Fruit fly (Drosophila melanogaster): ENCODE data around the gene Culd.

The Culd gene

dm6 chr3L:8394944-8395343, 38.8 kb upstream of the Culd start (continued):
- no peak for TF ChIP-seq Adf1 (GFP tag; IDR thresholded peaks at IDR 0.05)
- TF ChIP-seq HHEX (GFP tag; optimal IDR thresholded peaks at IDR 0.05) = no peak
- no peak for TF ChIP-seq CoRest (tag; optimal IDR thresholded peaks at IDR 0.05)
- peak; percentile 12 for TF ChIP-seq HmgZ (tag; optimal IDR thresholded peaks at IDR 0.05)
- no peak for TF ChIP-seq Dll (GFP tag; IDR thresholded peaks at IDR 0.05; ENCODE audit: partially characterized antibody)
- TF ChIP-seq nerfin-2 (GFP tag; IDR thresholded peaks at IDR 0.05; ENCODE audit: partially characterized antibody) = peak; percentile 47; the same call in 1 of the 2 replicates
- no peak for TF ChIP-seq jing (GFP tag; optimal IDR thresholded peaks at IDR 0.05)
- TF ChIP-seq CG13287 (GFP tag; IDR thresholded peaks at IDR 0.05; ENCODE audit: partially characterized antibody) = peak; percentile 24; the same call in 1 of the 2 replicates
- no peak for TF ChIP-seq oc (tag; optimal IDR thresholded peaks at IDR 0.05)
- TF ChIP-seq CG8359 (GFP tag; optimal IDR thresholded peaks at IDR 0.05; ENCODE audit: borderline replicate concordance) = no peak
- no peak for TF ChIP-seq Gsc (GFP tag; IDR thresholded peaks at IDR 0.05)
- TF ChIP-seq Bgb (GFP tag; IDR thresholded peaks at IDR 0.05; ENCODE audit: partially characterized antibody) = peak; percentile 61
- no peak for TF ChIP-seq sug (tag; optimal IDR thresholded peaks at IDR 0.05)
- no peak for TF ChIP-seq CG14014 (GFP tag; IDR thresholded peaks at IDR 0.05)
- TF ChIP-seq Ada2b (GFP tag; IDR thresholded peaks at IDR 0.05) = no peak
- TF ChIP-seq ken (GFP tag; IDR thresholded peaks at IDR 0.05) = no peak
- TF ChIP-seq CG6683 (GFP tag; optimal IDR thresholded peaks at IDR 0.05) = no peak
- TF ChIP-seq CG10979 (tag; optimal IDR thresholded peaks at IDR 0.05) = no peak
- no peak for TF ChIP-seq CG12071 (GFP tag; optimal IDR thresholded peaks at IDR 0.05)
- no peak for TF ChIP-seq Atf3 (GFP tag; optimal IDR thresholded peaks at IDR 0.05)
- TF ChIP-seq Drgx (GFP tag; IDR thresholded peaks at IDR 0.05) = 0 out of 2 replicates have a peak, but pooled peaks have one; percentile 15
- no peak for TF ChIP-seq CG30431 (GFP tag; optimal IDR thresholded peaks at IDR 0.05)
- TF ChIP-seq HLH3B (GFP tag; IDR thresholded peaks at IDR 0.05) = no peak
- TF ChIP-seq CG1832 (GFP tag; optimal IDR thresholded peaks at IDR 0.05) = no peak
- TF ChIP-seq sens-2 (GFP tag; IDR thresholded peaks at IDR 0.05) = no peak
- TF ChIP-seq CG11723 (GFP tag; optimal IDR thresholded peaks at IDR 0.05) = no peak
- TF ChIP-seq Opbp (GFP tag; IDR thresholded peaks at IDR 0.05; ENCODE audit: partially characterized antibody) = peak; percentile 72
- no peak for TF ChIP-seq Atf-2 (GFP tag; optimal IDR thresholded peaks at IDR 0.05)
- peak; percentile 46; the same call in 1 of the 2 replicates for TF ChIP-seq bbx (GFP tag; IDR thresholded peaks at IDR 0.05; ENCODE audit: partially characterized antibody)
- TF ChIP-seq CrebB (tag; optimal IDR thresholded peaks at IDR 0.05) = no peak
- peak; percentile 25 for TF ChIP-seq CG1603 (tag; optimal IDR thresholded peaks at IDR 0.05)
- no peak for TF ChIP-seq Ravus (GFP tag; IDR thresholded peaks at IDR 0.05)
- no peak for TF ChIP-seq CG6254 (GFP tag; optimal IDR thresholded peaks at IDR 0.05)
- TF ChIP-seq fd102C (GFP tag; optimal IDR thresholded peaks at IDR 0.05) = no peak
- peak; percentile 40; the same call in 1 of the 2 replicates for TF ChIP-seq MBD-R2 (GFP tag; IDR thresholded peaks at IDR 0.05)
- no peak for TF ChIP-seq CG11696 (GFP tag; IDR thresholded peaks at IDR 0.05)
- TF ChIP-seq rib (GFP tag; IDR thresholded peaks at IDR 0.05) = peak; percentile 41; the same call in 1 of the 2 replicates
- no peak for TF ChIP-seq Hmr (GFP tag; optimal IDR thresholded peaks at IDR 0.05)
- no peak for TF ChIP-seq CG4328 (GFP tag; optimal IDR thresholded peaks at IDR 0.05)
- TF ChIP-seq CG1529 (GFP tag; optimal IDR thresholded peaks at IDR 0.05) = no peak
- no peak for TF ChIP-seq tin (GFP tag; optimal IDR thresholded peaks at IDR 0.05)
- no peak for TF ChIP-seq Usf (GFP tag; optimal IDR thresholded peaks at IDR 0.05)
- no peak for TF ChIP-seq da (GFP tag; optimal IDR thresholded peaks at IDR 0.05)
- TF ChIP-seq CG16813 (GFP tag; IDR thresholded peaks at IDR 0.05; ENCODE audit: partially characterized antibody) = 0 out of 3 replicates have a peak, but pooled peaks have one; percentile 25
- no peak for TF ChIP-seq unpg (GFP tag; optimal IDR thresholded peaks at IDR 0.05)
- TF ChIP-seq gce (GFP tag; IDR thresholded peaks at IDR 0.05) = no peak
- TF ChIP-seq pros (GFP tag; optimal IDR thresholded peaks at IDR 0.05) = no peak
- TF ChIP-seq Scr (GFP tag; IDR thresholded peaks at IDR 0.05; ENCODE audit: partially characterized antibody) = peak; percentile 25
- TF ChIP-seq zfh1 (GFP tag; IDR thresholded peaks at IDR 0.05) = 0 out of 3 replicates have a peak, but pooled peaks have one; percentile 39
- no peak for TF ChIP-seq wor (GFP tag; IDR thresholded peaks at IDR 0.05)

All from whole organism, embryonic.